Fruit fly (Drosophila melanogaster): Measurements from ENCODE around the gene dac.

Gene dac

DNA sequence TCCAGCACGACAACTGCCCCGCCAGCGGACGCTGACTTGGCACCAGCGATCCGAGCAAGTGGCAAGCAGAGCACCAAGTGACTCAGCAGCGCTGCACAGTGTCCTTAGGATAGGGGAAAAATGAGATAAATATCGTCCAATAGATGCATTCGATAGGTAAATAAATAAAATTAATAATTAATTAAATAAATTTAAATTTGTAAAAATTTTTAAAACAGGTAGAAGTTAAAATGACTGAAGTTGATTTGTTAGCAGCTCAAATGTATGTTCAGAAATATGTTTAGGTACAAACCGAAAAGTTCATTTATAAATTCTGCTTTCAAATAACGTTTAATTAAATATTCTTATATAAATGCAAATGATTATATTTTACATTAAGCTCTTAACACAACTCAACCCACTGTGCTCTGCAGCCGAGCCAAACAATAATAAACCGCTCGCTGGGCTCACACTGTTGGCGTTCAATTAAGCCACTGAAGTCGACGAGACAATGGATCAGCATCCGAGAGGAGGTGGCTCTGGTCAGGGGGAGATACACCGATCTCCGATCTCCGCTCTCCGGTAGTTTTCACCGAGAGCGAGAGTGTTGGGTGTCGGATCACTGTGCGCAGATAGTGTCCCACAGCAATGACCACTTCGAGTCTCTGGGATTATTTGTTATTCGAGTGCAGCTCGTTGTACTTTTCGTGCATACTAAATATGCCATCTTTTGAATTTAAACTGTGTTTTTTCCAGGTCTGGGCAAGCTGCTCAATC lies 37.2 kb downstream of the dac start, which contains the start of gene CG5888 (continued):
- peak; percentile 64 for TF ChIP-seq lmd (GFP tag; IDR thresholded peaks at IDR 0.05)
- TF ChIP-seq dpn (GFP tag; optimal IDR thresholded peaks at IDR 0.05) = peak in 1 of 2 experiments; percentile 62
- TF ChIP-seq slou (GFP tag; optimal IDR thresholded peaks at IDR 0.05) = no peak
- peak; percentile 37 for TF ChIP-seq Asciz (GFP tag; optimal IDR thresholded peaks at IDR 0.05)
- TF ChIP-seq CG10979 (tag; optimal IDR thresholded peaks at IDR 0.05) = peak; percentile 77
- TF ChIP-seq bbx (GFP tag; IDR thresholded peaks at IDR 0.05; ENCODE audit: partially characterized antibody) = no peak
- peak; percentile 63 for TF ChIP-seq sens (GFP tag)
- TF ChIP-seq nerfin-1 (tag; optimal IDR thresholded peaks at IDR 0.05) = peak; percentile 28
- TF ChIP-seq gem (tag; optimal IDR thresholded peaks at IDR 0.05) = peak; percentile 87
- TF ChIP-seq Meics (GFP tag; optimal IDR thresholded peaks at IDR 0.05) = peak; percentile 44
- TF ChIP-seq br (optimal IDR thresholded peaks at IDR 0.05) = no peak
- no peak for TF ChIP-seq sc (optimal IDR thresholded peaks at IDR 0.05)
- TF ChIP-seq sc (GFP tag; optimal IDR thresholded peaks at IDR 0.05) = peak; percentile 65
- TF ChIP-seq CG8478 (optimal IDR thresholded peaks at IDR 0.05) = no peak
- no peak for TF ChIP-seq CG5245 (GFP tag; optimal IDR thresholded peaks at IDR 0.05)
- peak; percentile 20; the same call in 1 of the 2 replicates for TF ChIP-seq Rx (GFP tag; IDR thresholded peaks at IDR 0.05)
- no peak for TF ChIP-seq CG6791 (GFP tag; IDR thresholded peaks at IDR 0.05; ENCODE audit: partially characterized antibody)
- TF ChIP-seq CG2199 (GFP tag; IDR thresholded peaks at IDR 0.05) = no peak
- peak; percentile 35; the same call in 1 of the 2 replicates for TF ChIP-seq CG9215 (GFP tag; IDR thresholded peaks at IDR 0.05)
- TF ChIP-seq dmrt99B (tag; optimal IDR thresholded peaks at IDR 0.05) = peak; percentile 78
- TF ChIP-seq CG8359 (GFP tag; optimal IDR thresholded peaks at IDR 0.05; ENCODE audit: borderline replicate concordance) = peak; percentile 1
- TF ChIP-seq HHEX (GFP tag; optimal IDR thresholded peaks at IDR 0.05) = peak; percentile 3
- no peak for TF ChIP-seq CG12071 (GFP tag; optimal IDR thresholded peaks at IDR 0.05)
- TF ChIP-seq CG15601 (tag; optimal IDR thresholded peaks at IDR 0.05) = peak; percentile 51
- TF ChIP-seq chif (GFP tag; optimal IDR thresholded peaks at IDR 0.05) = no peak
- peak; percentile 86 for TF ChIP-seq CG8924 (tag; optimal IDR thresholded peaks at IDR 0.05)
- TF ChIP-seq unc-4 (GFP tag; IDR thresholded peaks at IDR 0.05; ENCODE audit: partially characterized antibody) = no peak
- TF ChIP-seq yki (optimal IDR thresholded peaks at IDR 0.05) = no peak
- TF ChIP-seq CG17186 (GFP tag; optimal IDR thresholded peaks at IDR 0.05) = no peak
- TF ChIP-seq Hr3 (GFP tag; optimal IDR thresholded peaks at IDR 0.05) = peak; percentile 77
- no peak for TF ChIP-seq fd64A (GFP tag; optimal IDR thresholded peaks at IDR 0.05)
- TF ChIP-seq CG6683 (GFP tag; optimal IDR thresholded peaks at IDR 0.05) = no peak
- peak; percentile 76 for TF ChIP-seq CG17328 (GFP tag; IDR thresholded peaks at IDR 0.05)
- TF ChIP-seq D19A (tag; optimal IDR thresholded peaks at IDR 0.05) = peak; percentile 68
- TF ChIP-seq Dip2 (GFP tag; IDR thresholded peaks at IDR 0.05) = no peak
- TF ChIP-seq CG13894 (tag; optimal IDR thresholded peaks at IDR 0.05) = no peak
- peak; percentile 66 for TF ChIP-seq phol (tag; optimal IDR thresholded peaks at IDR 0.05)
- peak; percentile 80 for TF ChIP-seq CG10209 (GFP tag; optimal IDR thresholded peaks at IDR 0.05)
- TF ChIP-seq chinmo (GFP tag; IDR thresholded peaks at IDR 0.05; ENCODE audit: partially characterized antibody) = 0 out of 4 replicates have a peak, but pooled peaks have one; percentile 52
- TF ChIP-seq schlank (tag; optimal IDR thresholded peaks at IDR 0.05) = no peak
- TF ChIP-seq CG11560 (tag; IDR thresholded peaks at IDR 0.05) = 0 out of 3 replicates have a peak, but pooled peaks have one; percentile 32
- peak; percentile 82 for TF ChIP-seq Oli (tag; optimal IDR thresholded peaks at IDR 0.05)
- no peak for TF ChIP-seq MTF-1 (GFP tag; optimal IDR thresholded peaks at IDR 0.05; ENCODE audit: borderline replicate concordance)
- TF ChIP-seq peb (GFP tag; IDR thresholded peaks at IDR 0.05) = peak; percentile 46; the same call in 1 of the 2 replicates
- TF ChIP-seq tna (GFP tag; IDR thresholded peaks at IDR 0.05; ENCODE audit: partially characterized antibody) = no peak
- peak; percentile 54; the same call in 1 of the 2 replicates for TF ChIP-seq CG32532 (GFP tag; IDR thresholded peaks at IDR 0.05)
- TF ChIP-seq gcm2 (GFP tag; optimal IDR thresholded peaks at IDR 0.05) = no peak
- no peak for TF ChIP-seq mam (GFP tag; optimal IDR thresholded peaks at IDR 0.05)
- TF ChIP-seq Side (GFP tag; optimal IDR thresholded peaks at IDR 0.05) = no peak
- no peak for TF ChIP-seq her (GFP tag; optimal IDR thresholded peaks at IDR 0.05)

Measured in whole organism, embryonic.